Worm (Caenorhabditis elegans) whole organism, midembryonic: ENCODE data around the gene rpl-37.

ENCODE experiments used
- T22C8.4 ChIP-seq: fragments of 200-800 bp; sonication (Bioruptor generic); IDR thresholded peaks from 2 replicates; pipeline ENCODE4 v1.3.6; 2022; ENCODE audit warnings: missing genetic modification characterization, missing compliant biosample characterization
- flt-1 ChIP-seq: fragments of 200-800 bp; sonication (Bioruptor generic); IDR thresholded peaks from 2 replicates; pipeline ENCODE4 v1.3.6; 2022; ENCODE audit warnings: missing genetic modification characterization, missing compliant biosample characterization
- ref-1 ChIP-seq: fragments of 200-800 bp; sonication (Bioruptor generic); conservative IDR thresholded peaks from 2 replicates; pipeline ENCODE4 v1.3.6; 2022; ENCODE audit warnings: missing genetic modification reagents, missing genetic modification characterization, missing compliant biosample characterization
- ztf-29 ChIP-seq: fragments of 200-800 bp; sonication (Bioruptor generic); IDR thresholded peaks from 2 replicates; pipeline ENCODE4 v1.3.6; 2022; ENCODE audit warnings: missing genetic modification reagents, missing genetic modification characterization, missing compliant biosample characterization

DNA sequence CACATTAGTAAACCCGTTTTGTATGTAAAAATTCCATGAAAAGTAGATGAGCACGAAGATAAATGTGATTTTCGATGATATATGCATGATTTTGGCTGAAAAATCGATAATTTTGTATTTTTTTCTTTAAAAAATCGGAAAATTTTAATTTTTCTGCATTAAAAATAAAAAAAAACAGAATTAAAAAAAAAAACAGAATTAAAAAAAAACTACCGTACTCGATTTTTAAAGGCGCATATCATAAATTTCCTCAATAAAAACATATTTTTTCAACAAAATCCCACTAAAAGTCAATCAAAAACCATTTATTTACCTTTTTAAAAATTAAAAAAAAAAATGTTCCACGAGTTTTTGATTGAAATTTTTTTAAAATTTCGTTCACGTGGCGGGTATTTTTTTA, 35.3 kb upstream of the rpl-37 start, which contains the start of gene gly-14:
- TF ChIP-seq T22C8.4 (GFP tag; lab: Robert Waterston, UW) (no peak), flt-1 (GFP tag; lab: Robert Waterston, UW) (no peak), ztf-29 (GFP tag; lab: Robert Waterston, UW) (no peak), ref-1 (GFP tag; lab: Robert Waterston, UW) (no peak)
